Worm (Caenorhabditis elegans) whole organism, L4 larva: Measurements from ENCODE around the gene F41G3.10.

Experiments
- Y105C5A.15 ChIP-seq: fragments of 200-800 bp; sonication (Bioruptor generic); IDR thresholded peaks from 2 replicates; pipeline ENCODE4 v1.3.6; 2022; ENCODE audit warnings: missing genetic modification characterization, missing compliant biosample characterization
- lsy-2 ChIP-seq, 2 experiments: fragments of 150-350 bp in 1 of 2; sonication (generic microtip) in 1 of 2; optimal IDR thresholded peaks; 2 replicates each; lab custom pipeline; 2014 to 2017; ENCODE audit warnings: missing biosample characterization in 2 of 2, missing genetic modification characterization in 2 of 2
- zag-1 ChIP-seq: fragments of 150-350 bp; optimal IDR thresholded peaks from 2 replicates; lab custom pipeline; 2014; ENCODE audit warnings: missing biosample characterization, missing genetic modification characterization

- TF ChIP-seq lsy-2 (tag; optimal IDR thresholded peaks at IDR 0.05; lab: Kevin White, UChicago), result no peak
- no peak for TF ChIP-seq zag-1 (tag; lab: Kevin White, UChicago)
- no peak for TF ChIP-seq Y105C5A.15 (GFP tag; lab: Robert Waterston, UW)
Measured at ce11 chrII:6783377-6783829, 34.1 kb upstream of the F41G3.10 start, which contains the start of gene gldi-2.
